Worm (Caenorhabditis elegans): ENCODE results near the gene fipr-12.
A peak's percentile ranks its signal among the peaks of the same experiment; 100 is the strongest.

Gene fipr-12

ce11 chrV:9970119-9970518 lies 27.0 kb downstream of the fipr-12 start (continued):
- TF ChIP-seq efl-3 (GFP tag; optimal IDR thresholded peaks at IDR 0.05) (no peak), ets-5 (GFP tag; IDR thresholded peaks at IDR 0.05) (no peak), nhr-20 (tag; optimal IDR thresholded peaks at IDR 0.05) (peak; percentile 72), fos-1 (tag; optimal IDR thresholded peaks at IDR 0.05) (peak; percentile 15), nhr-84 (tag; optimal IDR thresholded peaks at IDR 0.05) (no peak), ceh-90 (tag; optimal IDR thresholded peaks at IDR 0.05) (no peak), unc-98 (GFP tag; IDR thresholded peaks at IDR 0.05) (no peak), hlh-17 (GFP tag; optimal IDR thresholded peaks at IDR 0.05; ENCODE audit: borderline replicate concordance) (no peak), snu-23 (GFP tag; optimal IDR thresholded peaks at IDR 0.05) (peak; percentile 81), ces-1 (GFP tag; optimal IDR thresholded peaks at IDR 0.05) (no peak), fkh-10 (GFP tag; optimal IDR thresholded peaks at IDR 0.05) (no peak), lin-15B (tag; optimal IDR thresholded peaks at IDR 0.05) (peak; percentile 36), lin-13 (GFP tag; optimal IDR thresholded peaks at IDR 0.05) (no peak), elt-2 (tag; optimal IDR thresholded peaks at IDR 0.05) (no peak), snpc-4 (tag; optimal IDR thresholded peaks at IDR 0.05) (peak; percentile 10), ceh-63 (GFP tag; optimal IDR thresholded peaks at IDR 0.05) (peak; percentile 24), nhr-90 (tag; optimal IDR thresholded peaks at IDR 0.05; ENCODE audit: poor library complexity) (peak; percentile 47), F16B12.6 (tag; optimal IDR thresholded peaks at IDR 0.05) (peak; percentile 30), grh-1 (GFP tag; IDR thresholded peaks at IDR 0.05) (peak; percentile 31; the same call in 1 of the 2 replicates), swsn-7 (tag; optimal IDR thresholded peaks at IDR 0.05) (peak; percentile 72), tlp-1 (tag; optimal IDR thresholded peaks at IDR 0.05) (no peak), pag-3 (tag; optimal IDR thresholded peaks at IDR 0.05; ENCODE audit: borderline replicate concordance, insufficient read depth) (no peak), pqm-1 (tag; optimal IDR thresholded peaks at IDR 0.05) (no peak), fkh-4 (tag; optimal IDR thresholded peaks at IDR 0.05; ENCODE audit: borderline replicate concordance) (no peak), egl-13 (tag; optimal IDR thresholded peaks at IDR 0.05) (peak; percentile 37), nhr-47 (tag; optimal IDR thresholded peaks at IDR 0.05) (peak; percentile 69), unc-86 (tag; optimal IDR thresholded peaks at IDR 0.05) (peak; percentile 55), nhr-11 (tag; optimal IDR thresholded peaks at IDR 0.05) (no peak), aha-1 (tag; optimal IDR thresholded peaks at IDR 0.05) (no peak), alr-1 (tag; optimal IDR thresholded peaks at IDR 0.05; ENCODE audit: borderline replicate concordance) (no peak), irx-1 (tag; optimal IDR thresholded peaks at IDR 0.05) (peak; percentile 2), nhr-237 (tag; optimal IDR thresholded peaks at IDR 0.05) (no peak), ceh-88 (GFP tag; IDR thresholded peaks at IDR 0.05) (0 out of 2 replicates have a peak, but pooled peaks have one; percentile 44), zip-4 (GFP tag; optimal IDR thresholded peaks at IDR 0.05) (no peak), lir-3 (tag; optimal IDR thresholded peaks at IDR 0.05; ENCODE audit: poor library complexity) (peak; percentile 52), lin-35 (GFP tag; optimal IDR thresholded peaks at IDR 0.05) (peak; percentile 45 to 74), jun-1 (tag; optimal IDR thresholded peaks at IDR 0.05) (peak; percentile 4), blmp-1 (tag; optimal IDR thresholded peaks at IDR 0.05) (no peak), nhr-71 (tag; optimal IDR thresholded peaks at IDR 0.05) (peak; percentile 75), pax-3 (tag; optimal IDR thresholded peaks at IDR 0.05) (peak; percentile 47), sptf-1 (tag; optimal IDR thresholded peaks at IDR 0.05) (no peak), fkh-8 (tag; optimal IDR thresholded peaks at IDR 0.05) (peak; percentile 48), mdl-1 (tag; optimal IDR thresholded peaks at IDR 0.05) (peak in 1 of 2 experiments; percentile 35), nhr-77 (tag; optimal IDR thresholded peaks at IDR 0.05) (peak; percentile 65), dpl-1 (GFP tag; optimal IDR thresholded peaks at IDR 0.05) (peak in 2 of 3 experiments; percentile 45 to 46), egl-27 (tag; optimal IDR thresholded peaks at IDR 0.05) (no peak), C16A3.4 (tag; optimal IDR thresholded peaks at IDR 0.05) (peak; percentile 54), ama-1 (optimal IDR thresholded peaks at IDR 0.05) (no peak), mab-9 (GFP tag; IDR thresholded peaks at IDR 0.05) (0 out of 2 replicates have a peak, but pooled peaks have one; percentile 33), sox-4 (tag; optimal IDR thresholded peaks at IDR 0.05) (no peak), aly-2 (tag; optimal IDR thresholded peaks at IDR 0.05) (no peak), efl-1 (optimal IDR thresholded peaks at IDR 0.05) (peak; percentile 36 to 59), efl-1 (GFP tag; optimal IDR thresholded peaks at IDR 0.05 in 1 of 2) (peak; percentile 42 to 96)

All from whole organism, L1 larva.